Worm (Caenorhabditis elegans) whole organism, L1 larva: ENCODE measurements around the gene nhr-30.

Experiments used
- C16A3.4 ChIP-seq: fragments of 150-350 bp; optimal IDR thresholded peaks from 2 replicates; lab custom pipeline; 2014; ENCODE audit warnings: missing biosample characterization, missing genetic modification characterization
- C34B4.2 ChIP-seq: sonication (generic microtip); optimal IDR thresholded peaks from 2 replicates; lab custom pipeline; 2017; ENCODE audit warnings: mild to moderate bottlenecking, missing genetic modification characterization, missing compliant biosample characterization
- aly-2 ChIP-seq: fragments of 150-350 bp; optimal IDR thresholded peaks from 2 replicates; lab custom pipeline; 2014; ENCODE audit warnings: missing biosample characterization, missing genetic modification characterization
- ama-1 ChIP-seq: fragments of 150-350 bp; optimal IDR thresholded peaks from 2 replicates; lab custom pipeline; 2014
- ceh-88 ChIP-seq: fragments of 200-800 bp; sonication (Bioruptor generic); IDR thresholded peaks from 2 replicates; pipeline ENCODE4 v1.3.6; 2022; ENCODE audit warnings: missing genetic modification characterization, missing compliant biosample characterization
- ces-1 ChIP-seq: fragments of 150-350 bp; optimal IDR thresholded peaks from 2 replicates; lab custom pipeline; 2014; ENCODE audit warnings: missing biosample characterization, missing genetic modification reagents, missing genetic modification characterization
- dpl-1 ChIP-seq, 3 experiments: fragments of 150-350 bp in 2 of 3; sonication (generic microtip) in 1 of 3; optimal IDR thresholded peaks; 2 replicates each; lab custom pipeline; 2014 to 2017; ENCODE audit warnings: missing biosample characterization in 3 of 3, missing genetic modification characterization in 3 of 3, missing genetic modification reagents in 3 of 3
- efl-1 ChIP-seq, 4 experiments: fragments of 150-350 bp; optimal IDR thresholded peaks in 3 of 4; peaks in 1 of 4; 1 replicate in 1 of 4; 2 replicates in 3 of 4; lab custom pipeline; 2014; ENCODE audit warnings: missing biosample characterization in 2 of 4, missing genetic modification characterization in 2 of 4, missing genetic modification reagents in 2 of 4
- elt-2 ChIP-seq: sonication (generic microtip); optimal IDR thresholded peaks from 2 replicates; lab custom pipeline; 2016; ENCODE audit warnings: missing genetic modification characterization, mild to moderate bottlenecking, inconsistent platforms, missing compliant biosample characterization, missing genetic modification reagents
- elt-3 ChIP-seq, 6 experiments: fragments of 150-350 bp in 1 of 6; sonication (generic microtip); optimal IDR thresholded peaks; 2 replicates each; lab custom pipeline; 2017 to 2018; ENCODE audit warnings: missing biosample characterization in 6 of 6, missing genetic modification characterization in 6 of 6, inconsistent platforms in 1 of 6
- fkh-4 ChIP-seq: sonication (generic microtip); optimal IDR thresholded peaks from 2 replicates; lab custom pipeline; 2016; ENCODE audit warnings: missing compliant biosample characterization, missing genetic modification characterization, borderline replicate concordance
- fkh-8 ChIP-seq: sonication (generic microtip); optimal IDR thresholded peaks from 2 replicates; lab custom pipeline; 2016; ENCODE audit warnings: mild to moderate bottlenecking, missing genetic modification characterization, missing compliant biosample characterization
- fos-1 ChIP-seq: fragments of 150-350 bp; optimal IDR thresholded peaks from 2 replicates; lab custom pipeline; 2014; ENCODE audit warnings: missing biosample characterization, missing genetic modification characterization
- grh-1 ChIP-seq: fragments of 200-800 bp; sonication (Bioruptor generic); IDR thresholded peaks from 2 replicates; pipeline ENCODE4 v1.3.6; 2022; ENCODE audit warnings: missing genetic modification reagents, missing genetic modification characterization, missing compliant biosample characterization
- hlh-17 ChIP-seq: fragments of 200-800 bp; sonication (Bioruptor generic); optimal IDR thresholded peaks from 2 replicates; lab custom pipeline; 2018; ENCODE audit warnings: missing genetic modification characterization, mild to moderate bottlenecking, missing compliant biosample characterization, moderate library complexity, borderline replicate concordance
- irx-1 ChIP-seq: sonication (generic microtip); optimal IDR thresholded peaks from 2 replicates; lab custom pipeline; 2016; ENCODE audit warnings: missing genetic modification characterization, missing compliant biosample characterization
- isw-1 ChIP-seq: fragments of 200-800 bp; sonication (Bioruptor generic); IDR thresholded peaks from 2 replicates; pipeline ENCODE4 v1.3.6; 2022; ENCODE audit warnings: missing genetic modification characterization, missing compliant biosample characterization
- lin-13 ChIP-seq: fragments of 150-350 bp; optimal IDR thresholded peaks from 2 replicates; lab custom pipeline; 2014; ENCODE audit warnings: missing biosample characterization, missing genetic modification reagents, missing genetic modification characterization
- lin-14 ChIP-seq: fragments of 200-800 bp; sonication (Bioruptor generic); optimal IDR thresholded peaks from 2 replicates; lab custom pipeline; 2018; ENCODE audit warnings: mild to moderate bottlenecking, missing genetic modification characterization, moderate library complexity, missing compliant biosample characterization
- lin-15B ChIP-seq: fragments of 150-350 bp; sonication (generic microtip); optimal IDR thresholded peaks from 3 replicates; lab custom pipeline; 2014; ENCODE audit warnings: missing biosample characterization, missing genetic modification characterization
- lin-35 ChIP-seq, 2 experiments: fragments of 150-350 bp; optimal IDR thresholded peaks; 2 replicates each; lab custom pipeline; 2014; ENCODE audit warnings: missing biosample characterization in 2 of 2, missing genetic modification characterization in 2 of 2, missing genetic modification reagents in 2 of 2
- lir-3 ChIP-seq: sonication (generic microtip); optimal IDR thresholded peaks from 2 replicates; lab custom pipeline; 2016; ENCODE audit warnings: mild to moderate bottlenecking, missing genetic modification characterization, moderate library complexity, missing compliant biosample characterization; ENCODE audit not compliant: poor library complexity
- mdl-1 ChIP-seq, 2 experiments: fragments of 150-350 bp; optimal IDR thresholded peaks; 2 replicates each; lab custom pipeline; 2014 to 2017; ENCODE audit warnings: missing biosample characterization in 2 of 2, missing genetic modification characterization in 2 of 2, inconsistent platforms in 1 of 2
- mef-2 ChIP-seq: fragments of 150-350 bp; optimal IDR thresholded peaks from 2 replicates; lab custom pipeline; 2014; ENCODE audit warnings: missing biosample characterization, missing genetic modification characterization
- nhr-11 ChIP-seq: fragments of 150-350 bp; optimal IDR thresholded peaks from 2 replicates; lab custom pipeline; 2014; ENCODE audit warnings: missing biosample characterization, missing genetic modification characterization
- nhr-12 ChIP-seq: sonication (generic microtip); optimal IDR thresholded peaks from 2 replicates; lab custom pipeline; 2017; ENCODE audit warnings: missing biosample characterization, missing genetic modification characterization
- nhr-19 ChIP-seq: fragments of 200-800 bp; sonication (Bioruptor generic); conservative IDR thresholded peaks from 2 replicates; pipeline ENCODE4 v1.3.6; 2022; ENCODE audit warnings: missing genetic modification characterization, missing compliant biosample characterization
- nhr-20 ChIP-seq: sonication (generic microtip); optimal IDR thresholded peaks from 2 replicates; lab custom pipeline; 2016; ENCODE audit warnings: mild to moderate bottlenecking, missing genetic modification characterization, missing compliant biosample characterization
- nhr-71 ChIP-seq: sonication (generic microtip); optimal IDR thresholded peaks from 2 replicates; lab custom pipeline; 2016; ENCODE audit warnings: mild to moderate bottlenecking, missing genetic modification characterization, moderate library complexity, missing compliant biosample characterization
- nhr-84 ChIP-seq: sonication (generic microtip); optimal IDR thresholded peaks from 2 replicates; lab custom pipeline; 2017; ENCODE audit warnings: missing biosample characterization, missing genetic modification characterization
- nhr-85 ChIP-seq: sonication (generic microtip); peaks from one replicate; lab custom pipeline; 2016; ENCODE audit warnings: missing genetic modification characterization, inconsistent platforms, missing compliant biosample characterization
- nhr-90 ChIP-seq: sonication (generic microtip); optimal IDR thresholded peaks from 2 replicates; lab custom pipeline; 2016; ENCODE audit warnings: mild to moderate bottlenecking, missing genetic modification characterization, missing compliant biosample characterization; ENCODE audit not compliant: poor library complexity
- rnt-1 ChIP-seq: sonication (generic microtip); optimal IDR thresholded peaks from 2 replicates; lab custom pipeline; 2016; ENCODE audit warnings: mild to moderate bottlenecking, missing genetic modification characterization, moderate library complexity, missing compliant biosample characterization
- skn-1 ChIP-seq: fragments of 150-350 bp; optimal IDR thresholded peaks from 2 replicates; lab custom pipeline; 2014; ENCODE audit warnings: missing biosample characterization, missing genetic modification characterization
- snpc-4 ChIP-seq: fragments of 150-350 bp; optimal IDR thresholded peaks from 2 replicates; lab custom pipeline; 2014; ENCODE audit warnings: missing biosample characterization, missing genetic modification characterization
- snu-23 ChIP-seq: sonication (generic microtip); optimal IDR thresholded peaks from 2 replicates; lab custom pipeline; 2016; ENCODE audit warnings: missing genetic modification characterization, missing compliant biosample characterization
- sup-37 ChIP-seq: fragments of 200-800 bp; sonication (Bioruptor generic); optimal IDR thresholded peaks from 2 replicates; lab custom pipeline; 2018; ENCODE audit warnings: mild to moderate bottlenecking, missing genetic modification characterization, missing compliant biosample characterization
- swsn-7 ChIP-seq: sonication (generic microtip); optimal IDR thresholded peaks from 2 replicates; lab custom pipeline; 2016; ENCODE audit warnings: missing genetic modification characterization, missing compliant biosample characterization
- tbx-2 ChIP-seq: sonication (generic microtip); optimal IDR thresholded peaks from 2 replicates; lab custom pipeline; 2016; ENCODE audit warnings: missing genetic modification characterization, missing compliant biosample characterization
- tlp-1 ChIP-seq: fragments of 150-350 bp; optimal IDR thresholded peaks from 2 replicates; lab custom pipeline; 2014; ENCODE audit warnings: missing biosample characterization, missing genetic modification characterization
- unc-130 ChIP-seq: fragments of 150-350 bp; optimal IDR thresholded peaks from 2 replicates; lab custom pipeline; 2017; ENCODE audit warnings: missing biosample characterization, missing genetic modification characterization, inconsistent platforms
- unc-30 ChIP-seq: sonication (generic microtip); optimal IDR thresholded peaks from 2 replicates; lab custom pipeline; 2017; ENCODE audit warnings: missing biosample characterization, missing genetic modification characterization
- unc-98 ChIP-seq: fragments of 200-800 bp; sonication (Bioruptor generic); IDR thresholded peaks from 2 replicates; pipeline ENCODE4 v1.3.6; 2022; ENCODE audit warnings: missing genetic modification characterization, missing compliant biosample characterization
- xbp-1 ChIP-seq: sonication (generic microtip); optimal IDR thresholded peaks from 2 replicates; lab custom pipeline; 2016; ENCODE audit warnings: missing genetic modification characterization, missing compliant biosample characterization
- zip-4 ChIP-seq: fragments of 200-800 bp; sonication (Bioruptor generic); optimal IDR thresholded peaks from 2 replicates; lab custom pipeline; 2018; ENCODE audit warnings: mild to moderate bottlenecking, missing genetic modification characterization, moderate library complexity, missing compliant biosample characterization

nhr-30 gene

ce11 chrV:9090824-9091798 is 46.1 kb downstream of the nhr-30 start:
- TF ChIP-seq snpc-4 (tag; lab: Kevin White, UChicago), result peak; percentile 40

- TF ChIP-seq lin-14 (peak; percentile 63), zip-4 (GFP tag; lab: Kevin White, UChicago) (no peak)
Measured at ce11 chrV:9092209-9092608, 47.2 kb downstream of the nhr-30 start, which contains the start of gene T27E4.1. TSS of gene T27E4.1 (plus strand) at chrV:9092345.

DNA sequence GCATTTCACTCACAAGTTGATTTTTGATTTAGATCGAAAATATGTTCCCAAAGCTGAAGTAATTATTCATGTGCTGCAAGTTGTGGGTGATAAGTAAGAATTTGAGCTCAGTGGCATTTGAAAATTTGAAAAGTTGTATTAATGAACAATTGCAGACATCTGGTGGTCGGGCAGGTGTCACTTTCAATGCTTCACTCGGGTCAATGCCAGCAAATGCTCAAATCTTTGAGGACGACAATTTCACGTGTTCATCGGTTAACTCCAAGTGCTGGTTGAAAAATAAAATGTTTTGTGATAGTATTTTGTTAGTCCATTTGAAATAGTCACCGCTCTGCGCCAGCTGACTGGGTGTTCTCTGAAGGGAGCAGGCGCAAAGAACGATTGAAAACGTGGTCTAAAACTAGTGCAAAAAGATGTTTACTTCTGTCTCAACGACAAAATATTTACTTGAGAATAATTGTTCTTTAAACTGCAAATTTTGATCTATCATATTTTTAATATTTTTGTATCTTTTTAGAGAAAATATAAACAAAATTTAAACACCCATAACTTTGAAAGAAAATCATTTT is 49.2 kb downstream of the nhr-30 start:
- no peak for TF ChIP-seq isw-1 (GFP tag; lab: Robert Waterston, UW)
- peak; percentile 89 for TF ChIP-seq lin-14
- TF ChIP-seq sup-37, result peak; percentile 33
- peak; percentile 26 for TF ChIP-seq ama-1 (lab: Kevin White, UChicago)
- peak; percentile 100 for TF ChIP-seq nhr-19 (GFP tag; lab: Robert Waterston, UW)
- no peak for TF ChIP-seq unc-98 (GFP tag; lab: Robert Waterston, UW)
- TF ChIP-seq nhr-11 (tag; lab: Kevin White, UChicago), result no peak
- TF ChIP-seq snu-23 (GFP tag; lab: Kevin White, UChicago), result peak; percentile 89
- no peak for TF ChIP-seq fkh-4
- TF ChIP-seq lir-3, result peak; percentile 59
- peak; percentile 95 for TF ChIP-seq nhr-85
- peak in 2 of 6 experiments; percentile 40 to 44 for TF ChIP-seq elt-3 (tag; optimal IDR thresholded peaks at IDR 0.05; lab: Kevin White, UChicago)
- TF ChIP-seq tlp-1 (tag; lab: Kevin White, UChicago), result no peak
- TF ChIP-seq ceh-88, result peak; percentile 50; the same call in 1 of the 2 replicates
- no peak for TF ChIP-seq lin-13 (GFP tag; lab: Kevin White, UChicago)
- peak; percentile 56 for TF ChIP-seq skn-1 (tag; lab: Kevin White, UChicago)
- peak; percentile 82 for TF ChIP-seq elt-2
- peak in 2 of 3 experiments; percentile 17 to 31 for TF ChIP-seq dpl-1 (GFP tag; optimal IDR thresholded peaks at IDR 0.05; lab: Kevin White, UChicago)
- TF ChIP-seq fkh-8 (tag; lab: Kevin White, UChicago), result peak; percentile 56
- no peak for TF ChIP-seq lin-15B (tag; lab: Kevin White, UChicago)
- TF ChIP-seq unc-30, result no peak
- TF ChIP-seq rnt-1 (tag; lab: Kevin White, UChicago), result peak; percentile 68
- peak; percentile 66 for TF ChIP-seq xbp-1 (tag; lab: Kevin White, UChicago)
- no peak for TF ChIP-seq fos-1 (tag; lab: Kevin White, UChicago)
- TF ChIP-seq tbx-2, result peak; percentile 77
- peak in 1 of 2 experiments; percentile 95 for TF ChIP-seq mdl-1 (tag; optimal IDR thresholded peaks at IDR 0.05; lab: Kevin White, UChicago)
- peak; percentile 95 for TF ChIP-seq unc-130 (tag; lab: Kevin White, UChicago)
- TF ChIP-seq swsn-7 (tag; lab: Kevin White, UChicago), result peak; percentile 62
- TF ChIP-seq C34B4.2 (tag; lab: Kevin White, UChicago), result no peak
- peak; percentile 52 to 83 for TF ChIP-seq lin-35 (GFP tag; optimal IDR thresholded peaks at IDR 0.05; lab: Kevin White, UChicago)
- peak; percentile 78 for TF ChIP-seq nhr-90 (tag; lab: Kevin White, UChicago)
- no peak for TF ChIP-seq nhr-12 (tag; lab: Kevin White, UChicago)
- no peak for TF ChIP-seq ces-1 (GFP tag; lab: Kevin White, UChicago)
- TF ChIP-seq nhr-84 (tag; lab: Kevin White, UChicago), result no peak
- TF ChIP-seq nhr-20 (tag; lab: Kevin White, UChicago), result peak; percentile 96
- TF ChIP-seq aly-2, result no peak
- TF ChIP-seq mef-2 (tag; lab: Kevin White, UChicago), result peak; percentile 11
- peak; percentile 54 for TF ChIP-seq C16A3.4 (tag; lab: Kevin White, UChicago)
- TF ChIP-seq efl-1 (optimal IDR thresholded peaks at IDR 0.05; lab: Kevin White, UChicago), result peak in 1 of 2 experiments; percentile 18
- peak in 1 of 2 experiments; percentile 93 for TF ChIP-seq efl-1 (GFP tag; optimal IDR thresholded peaks at IDR 0.05 in 1 of 2; lab: Kevin White, UChicago)
- peak; percentile 52 for TF ChIP-seq grh-1 (GFP tag; lab: Robert Waterston, UW)
- TF ChIP-seq irx-1 (tag; lab: Kevin White, UChicago), result peak; percentile 75
- TF ChIP-seq nhr-71, result peak; percentile 93
- TF ChIP-seq hlh-17 (GFP tag; lab: Kevin White, UChicago), result no peak
